Worm (Caenorhabditis elegans): ENCODE measurements around the gene hmg-1.1.

The hmg-1.1 gene

DNA sequence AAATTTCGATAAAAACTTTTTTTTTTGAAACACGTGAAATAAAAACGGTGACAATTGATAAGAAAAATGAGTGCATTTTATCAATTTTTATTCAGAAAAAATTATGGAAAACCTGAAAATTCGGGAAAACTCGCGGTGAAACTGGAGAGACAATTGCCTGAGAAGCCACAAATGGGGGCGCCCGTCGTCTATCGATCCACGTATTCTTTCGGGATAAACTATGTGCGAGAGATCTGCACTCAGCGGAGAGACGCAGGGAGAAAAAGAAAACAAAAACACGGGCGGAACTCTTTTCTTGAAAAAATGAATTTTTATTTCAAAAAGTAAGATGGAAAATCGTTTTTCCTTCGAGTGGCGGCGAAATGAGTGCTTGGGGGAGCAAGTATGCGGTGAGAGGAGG, 16.6 kb upstream of the hmg-1.1 start, which contains the start of gene men-1:
TSS of gene men-1 (minus strand) at position 242 of the 400 bp plus-strand sequence.
- no peak for TF ChIP-seq klf-2 (GFP tag; conservative IDR thresholded peaks at IDR 0.05)
- no peak for TF ChIP-seq tab-1 (GFP tag; IDR thresholded peaks at IDR 0.05)
- no peak for TF ChIP-seq flt-1 (GFP tag; IDR thresholded peaks at IDR 0.05)
- TF ChIP-seq cog-1 (tag; optimal IDR thresholded peaks at IDR 0.05): no peak
- no peak for TF ChIP-seq T22C8.4 (GFP tag; IDR thresholded peaks at IDR 0.05)
- no peak for TF ChIP-seq ztf-29 (GFP tag; IDR thresholded peaks at IDR 0.05)
- TF ChIP-seq ztf-23 (GFP tag; IDR thresholded peaks at IDR 0.05): no peak
- no peak for TF ChIP-seq ref-1 (GFP tag; conservative IDR thresholded peaks at IDR 0.05)
- no peak for TF ChIP-seq med-1 (GFP tag; optimal IDR thresholded peaks at IDR 0.05; ENCODE audit: insufficient read depth)

DNA sequence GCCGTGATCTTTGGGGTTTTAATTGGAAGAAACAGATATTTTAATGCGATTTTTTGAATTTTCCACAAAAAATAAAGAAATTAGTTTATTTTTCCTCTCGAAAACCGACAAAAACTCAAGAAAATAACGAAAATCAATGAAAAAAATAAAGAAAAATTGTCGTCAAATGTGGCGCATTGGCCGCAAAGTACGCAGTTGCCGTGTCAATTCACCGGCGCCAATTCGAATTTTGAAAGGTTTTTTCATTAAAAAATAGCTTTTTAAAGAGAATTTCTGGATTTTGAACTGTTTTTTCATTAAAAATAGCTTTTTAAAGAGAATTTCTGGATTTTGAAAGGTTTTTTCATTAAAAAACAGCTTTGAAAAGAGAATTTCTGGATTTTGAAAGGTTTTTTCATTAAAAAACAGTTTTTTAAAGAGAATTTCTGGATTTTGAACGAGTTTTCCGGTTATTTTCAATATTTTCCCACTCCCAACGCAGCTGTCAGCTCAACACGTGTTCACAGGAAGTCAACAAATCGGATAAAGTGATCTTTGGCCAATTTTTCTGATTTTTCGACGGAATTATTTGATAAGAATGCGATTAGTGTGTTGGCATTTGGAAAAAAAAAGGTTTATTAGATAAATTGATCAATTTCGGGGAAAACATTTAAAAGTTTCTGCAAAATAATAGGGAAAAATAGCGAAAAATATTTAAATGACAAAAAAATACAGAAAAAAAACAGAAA, 16.0 kb upstream of the hmg-1.1 start:
- no peak for TF ChIP-seq ref-1 (GFP tag; conservative IDR thresholded peaks at IDR 0.05)

DNA sequence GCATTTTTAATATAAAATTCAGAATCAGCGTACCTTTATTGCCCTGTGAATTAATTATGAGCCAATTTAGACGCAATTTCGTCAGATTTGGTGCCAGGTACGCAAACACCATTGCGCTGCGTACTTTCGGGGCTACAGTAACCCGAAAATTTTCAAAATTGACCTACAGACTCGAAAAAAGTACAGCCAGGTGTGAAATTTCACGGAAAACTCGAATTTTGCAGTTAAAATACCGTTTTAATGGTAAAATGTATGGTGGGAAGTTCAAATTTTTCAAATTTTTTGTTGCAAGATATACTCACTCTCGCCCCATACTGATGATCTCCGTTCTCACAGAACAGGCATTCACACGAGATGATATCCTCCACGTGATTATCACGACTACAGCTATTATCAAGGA, 13.9 kb upstream of the hmg-1.1 start:
- TF ChIP-seq med-1 (GFP tag; optimal IDR thresholded peaks at IDR 0.05; ENCODE audit: insufficient read depth) (no peak), flt-1 (GFP tag; IDR thresholded peaks at IDR 0.05) (no peak), ref-1 (GFP tag; conservative IDR thresholded peaks at IDR 0.05) (no peak), ztf-23 (GFP tag; IDR thresholded peaks at IDR 0.05) (no peak), T22C8.4 (GFP tag; IDR thresholded peaks at IDR 0.05) (no peak), tab-1 (GFP tag; IDR thresholded peaks at IDR 0.05) (no peak), ztf-29 (GFP tag; IDR thresholded peaks at IDR 0.05) (no peak), cog-1 (tag; optimal IDR thresholded peaks at IDR 0.05) (no peak), klf-2 (GFP tag; conservative IDR thresholded peaks at IDR 0.05) (no peak)

DNA sequence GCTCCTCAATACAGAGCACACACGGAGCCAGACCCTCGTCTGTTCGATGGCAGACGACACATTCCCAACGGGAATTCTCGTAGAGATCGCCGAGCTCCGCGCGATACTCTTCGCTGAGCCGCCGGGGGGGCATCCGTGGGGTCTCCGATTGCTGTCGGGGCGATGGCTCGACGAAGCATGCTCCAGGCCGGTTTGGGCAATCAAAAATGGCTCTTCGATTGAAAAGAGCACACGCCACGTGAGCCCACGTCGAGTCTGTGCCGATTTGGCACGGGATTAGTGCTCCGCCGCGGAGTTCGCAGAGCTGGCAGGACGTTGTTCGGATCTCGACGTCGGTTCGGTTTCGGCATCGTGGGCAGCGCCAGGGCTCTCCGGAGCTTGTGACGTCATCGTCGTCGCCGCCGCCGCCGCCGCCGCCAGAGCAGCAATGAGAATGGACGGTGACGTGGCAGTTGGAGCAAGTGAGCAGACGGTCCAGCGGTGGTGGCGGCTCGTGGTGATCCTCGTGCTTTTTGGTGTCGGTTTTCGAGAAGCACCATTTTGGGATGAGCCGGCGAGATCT, 13.2 kb upstream of the hmg-1.1 start:
- TF ChIP-seq cog-1 (tag; optimal IDR thresholded peaks at IDR 0.05): no peak
- TF ChIP-seq ref-1 (GFP tag; conservative IDR thresholded peaks at IDR 0.05): no peak
- TF ChIP-seq flt-1 (GFP tag; IDR thresholded peaks at IDR 0.05): 0 out of 2 replicates have a peak, but pooled peaks have one; percentile 40

DNA sequence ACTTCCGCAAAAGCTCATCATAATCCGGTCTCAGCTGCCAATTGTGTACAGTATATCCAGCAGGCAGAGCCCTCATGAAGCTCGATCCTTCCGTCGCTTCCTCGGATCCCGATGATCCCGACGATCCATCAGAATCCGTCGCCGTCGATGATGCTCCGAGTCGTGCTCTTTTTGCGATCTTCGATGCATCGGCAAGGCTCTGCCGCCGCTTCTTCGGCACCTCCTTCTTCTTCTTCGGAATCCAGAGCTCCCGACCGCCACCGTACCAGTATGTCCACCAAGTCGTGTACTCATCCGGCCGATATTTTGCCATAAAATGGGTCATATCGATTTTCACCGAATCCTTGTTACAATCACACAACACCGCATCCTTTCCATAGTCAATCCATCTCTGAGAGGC, 10.6 kb upstream of the hmg-1.1 start:
- TF ChIP-seq flt-1 (GFP tag; IDR thresholded peaks at IDR 0.05) (no peak), klf-2 (GFP tag; conservative IDR thresholded peaks at IDR 0.05) (no peak), ztf-29 (GFP tag; IDR thresholded peaks at IDR 0.05) (no peak), ref-1 (GFP tag; conservative IDR thresholded peaks at IDR 0.05) (no peak), tab-1 (GFP tag; IDR thresholded peaks at IDR 0.05) (no peak), ztf-23 (GFP tag; IDR thresholded peaks at IDR 0.05) (no peak), med-1 (GFP tag; optimal IDR thresholded peaks at IDR 0.05; ENCODE audit: insufficient read depth) (no peak), T22C8.4 (GFP tag; IDR thresholded peaks at IDR 0.05) (no peak), cog-1 (tag; optimal IDR thresholded peaks at IDR 0.05) (no peak)

DNA sequence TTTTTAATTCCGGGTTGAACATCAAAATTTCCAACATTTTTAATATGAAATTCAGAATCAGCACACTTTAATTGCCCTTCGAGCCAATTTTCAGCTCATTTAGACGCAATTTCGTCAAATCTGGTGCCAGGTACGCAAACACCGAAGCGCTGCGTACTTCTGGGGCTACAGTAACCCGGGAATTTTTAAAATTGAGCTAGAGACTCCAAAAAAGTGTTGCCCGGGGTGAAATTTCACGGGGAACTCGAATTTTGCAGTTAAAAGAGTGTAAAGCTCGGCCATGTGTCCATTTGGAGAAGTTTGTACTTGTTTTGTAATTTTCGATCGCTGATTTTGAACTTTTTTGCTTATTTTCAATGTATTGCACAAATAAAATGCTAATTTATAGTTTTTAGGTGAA, 8.2 kb upstream of the hmg-1.1 start:
- TF ChIP-seq cog-1 (tag; optimal IDR thresholded peaks at IDR 0.05) (no peak), ztf-23 (GFP tag; IDR thresholded peaks at IDR 0.05) (no peak), ref-1 (GFP tag; conservative IDR thresholded peaks at IDR 0.05) (no peak), flt-1 (GFP tag; IDR thresholded peaks at IDR 0.05) (no peak), T22C8.4 (GFP tag; IDR thresholded peaks at IDR 0.05) (no peak), med-1 (GFP tag; optimal IDR thresholded peaks at IDR 0.05; ENCODE audit: insufficient read depth) (no peak), klf-2 (GFP tag; conservative IDR thresholded peaks at IDR 0.05) (no peak), ztf-29 (GFP tag; IDR thresholded peaks at IDR 0.05) (no peak), tab-1 (GFP tag; IDR thresholded peaks at IDR 0.05) (no peak)

DNA sequence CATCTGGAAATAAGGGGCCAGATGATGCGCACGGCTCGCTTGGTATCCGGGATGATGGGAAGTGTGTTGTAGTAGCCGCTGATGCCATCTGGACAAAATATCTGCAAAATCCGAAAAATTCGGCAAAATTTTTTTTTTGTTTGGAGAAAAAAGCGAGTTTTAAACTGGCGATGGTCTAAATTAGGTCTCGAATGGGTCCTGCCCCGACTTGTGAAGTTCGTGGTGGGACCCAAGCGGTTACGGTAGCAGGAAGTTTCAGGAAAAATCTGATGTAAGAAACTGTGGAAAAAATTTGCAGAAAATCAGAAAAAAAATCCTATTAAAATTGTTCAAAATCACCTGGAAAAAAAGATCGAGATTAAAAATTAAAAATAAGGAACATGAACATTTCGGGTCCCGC, 7.0 kb upstream of the hmg-1.1 start, which contains the start of gene jmjd-2:
TSS of gene jmjd-2 (minus strand) at position 101 of the 400 bp plus-strand sequence.
- TF ChIP-seq tab-1 (GFP tag; IDR thresholded peaks at IDR 0.05) (no peak), flt-1 (GFP tag; IDR thresholded peaks at IDR 0.05) (no peak), ztf-29 (GFP tag; IDR thresholded peaks at IDR 0.05) (no peak), T22C8.4 (GFP tag; IDR thresholded peaks at IDR 0.05) (no peak), cog-1 (tag; optimal IDR thresholded peaks at IDR 0.05) (no peak), klf-2 (GFP tag; conservative IDR thresholded peaks at IDR 0.05) (no peak), ztf-23 (GFP tag; IDR thresholded peaks at IDR 0.05) (no peak), ref-1 (GFP tag; conservative IDR thresholded peaks at IDR 0.05) (no peak), med-1 (GFP tag; optimal IDR thresholded peaks at IDR 0.05; ENCODE audit: insufficient read depth) (no peak)

DNA sequence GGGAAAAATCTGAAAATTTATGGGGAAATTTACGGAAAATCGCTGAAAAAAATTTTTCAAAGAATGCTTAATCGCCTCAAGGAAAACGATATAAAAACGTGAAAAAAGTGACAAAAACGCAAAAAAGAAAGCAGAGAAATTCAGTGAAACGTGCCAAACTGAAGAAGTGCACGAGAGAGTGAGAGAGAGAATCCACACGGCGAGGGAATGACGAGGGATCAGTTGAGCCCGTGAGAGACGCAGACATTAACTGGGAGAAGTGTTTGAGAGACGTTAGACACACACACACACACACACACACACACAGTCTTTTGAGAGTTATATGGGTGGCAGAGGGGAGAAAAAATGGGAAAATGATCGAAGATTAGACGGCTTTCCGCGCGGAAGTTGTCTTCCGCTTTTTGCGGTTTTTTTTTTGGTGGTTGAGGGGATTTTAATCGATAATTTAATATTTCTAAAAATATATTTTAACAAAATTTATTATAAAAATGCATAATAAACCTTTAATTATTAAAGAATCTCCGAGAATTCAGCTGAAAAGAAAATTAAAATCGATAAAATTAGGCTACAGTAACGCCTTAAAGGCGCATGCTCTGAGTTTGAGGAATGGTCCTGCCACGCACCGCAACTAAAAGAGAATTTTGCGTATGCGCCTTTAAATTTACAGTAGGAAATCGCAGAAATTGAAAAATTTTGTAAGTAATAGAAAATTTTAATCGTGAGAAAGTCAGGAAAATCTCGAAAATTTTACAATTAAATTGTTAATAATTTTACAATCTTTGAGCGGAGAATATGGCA, 5.8 kb upstream of the hmg-1.1 start:
- TF ChIP-seq T22C8.4 (GFP tag; IDR thresholded peaks at IDR 0.05) (no peak), ref-1 (GFP tag; conservative IDR thresholded peaks at IDR 0.05) (no peak), ztf-29 (GFP tag; IDR thresholded peaks at IDR 0.05) (no peak), flt-1 (GFP tag; IDR thresholded peaks at IDR 0.05) (no peak), ztf-23 (GFP tag; IDR thresholded peaks at IDR 0.05) (no peak), klf-2 (GFP tag; conservative IDR thresholded peaks at IDR 0.05) (no peak)

DNA sequence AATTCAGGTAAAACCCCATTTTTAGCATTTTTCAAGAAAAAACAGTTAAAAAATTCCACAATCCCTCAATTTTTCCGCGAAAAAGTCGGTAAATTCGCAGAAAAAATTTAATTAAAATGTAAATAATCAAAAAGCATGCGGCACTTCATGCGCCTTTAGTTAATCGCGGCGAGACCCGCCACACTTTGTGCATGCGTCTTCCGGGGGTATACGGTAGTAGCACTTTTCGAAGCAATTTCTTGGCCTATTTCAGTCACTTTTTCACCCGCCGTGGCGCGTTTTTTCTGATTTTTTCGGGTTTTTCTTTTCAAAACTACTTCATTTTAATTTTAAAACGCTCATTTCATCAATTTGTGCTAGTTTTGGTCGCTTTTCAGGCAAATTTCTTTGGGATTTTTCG, 3.3 kb upstream of the hmg-1.1 start:
- no peak for TF ChIP-seq ztf-29 (GFP tag; IDR thresholded peaks at IDR 0.05)
